Worm (Caenorhabditis elegans): ENCODE measurements around the gene cdh-12.

- no peak for TF ChIP-seq ztf-6 (GFP tag; IDR thresholded peaks at IDR 0.05)
- TF ChIP-seq sea-2 (GFP tag; IDR thresholded peaks at IDR 0.05): no peak
- TF ChIP-seq tbp1 (GFP tag; optimal IDR thresholded peaks at IDR 0.05): no peak
- TF ChIP-seq pbrm-1 (GFP tag; IDR thresholded peaks at IDR 0.05): no peak
- TF ChIP-seq ama-1 (optimal IDR thresholded peaks at IDR 0.05): no peak
- no peak for TF ChIP-seq ama-1 (GFP tag; optimal IDR thresholded peaks at IDR 0.05)
- no peak for TF ChIP-seq lin-35 (GFP tag; optimal IDR thresholded peaks at IDR 0.05)
Measured at ce11 chrIII:1230174-1230573, 78.3 kb downstream of the cdh-12 start, which contains the start of gene pes-4.
